Worm (Caenorhabditis elegans): Measurements from ENCODE around the gene bath-47.

- TF ChIP-seq him-1 (tag; optimal IDR thresholded peaks at IDR 0.05) (no peak), W03F9.2 (tag; optimal IDR thresholded peaks at IDR 0.05) (no peak)
These were observed 6.5 kb upstream of the bath-47 start, which contains the start of gene clec-20 for ce11 chrII:1595137-1595536.

All from whole organism, L4/young adult.